Worm (Caenorhabditis elegans): ENCODE results near the gene Y26G10.6.

Gene Y26G10.6

DNA sequence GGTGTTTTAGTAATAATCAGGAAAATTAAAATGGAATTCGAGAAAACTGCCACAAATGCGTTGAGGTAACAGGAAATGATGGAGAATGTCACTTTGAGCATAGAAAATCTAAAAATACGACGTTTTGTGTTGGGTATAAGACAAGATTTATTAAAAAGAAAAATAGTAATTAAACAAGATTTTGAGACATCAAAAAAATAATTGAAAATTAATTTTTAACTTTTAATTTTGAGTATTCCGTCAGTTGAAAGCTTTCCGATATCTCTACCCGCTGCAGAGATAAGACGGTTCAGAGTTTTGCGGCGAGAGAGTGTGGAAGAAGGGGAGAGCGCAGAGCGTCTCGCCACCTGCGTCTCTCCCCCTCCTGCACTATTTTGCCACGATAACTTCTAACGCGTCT is 26.4 kb upstream of the Y26G10.6 start, which contains the start of gene str-93:
TSS of gene str-93 (minus strand) at position 101 of the 400 bp plus-strand sequence.
- TF ChIP-seq sem-4 (tag; optimal IDR thresholded peaks at IDR 0.05) = no peak
- no peak for TF ChIP-seq aly-2 (tag; optimal IDR thresholded peaks at IDR 0.05)

- TF ChIP-seq ceh-82 (tag; optimal IDR thresholded peaks at IDR 0.05) (no peak), C34F6.9 (tag; optimal IDR thresholded peaks at IDR 0.05) (no peak), egl-27 (tag; optimal IDR thresholded peaks at IDR 0.05) (no peak), nhr-12 (tag; optimal IDR thresholded peaks at IDR 0.05) (no peak), crh-2 (tag; optimal IDR thresholded peaks at IDR 0.05) (no peak), ztf-11 (tag; optimal IDR thresholded peaks at IDR 0.05) (no peak), blmp-1 (tag; optimal IDR thresholded peaks at IDR 0.05; ENCODE audit: insufficient read depth) (no peak), peb-1 (tag; optimal IDR thresholded peaks at IDR 0.05) (no peak), F13H6.1 (tag; optimal IDR thresholded peaks at IDR 0.05) (no peak), ama-1 (optimal IDR thresholded peaks at IDR 0.05) (no peak), R02D3.7 (tag; optimal IDR thresholded peaks at IDR 0.05) (no peak), lsy-2 (tag; optimal IDR thresholded peaks at IDR 0.05) (no peak), nhr-77 (tag; optimal IDR thresholded peaks at IDR 0.05) (no peak), nhr-10 (tag; optimal IDR thresholded peaks at IDR 0.05) (no peak), nhr-23 (tag; optimal IDR thresholded peaks at IDR 0.05) (no peak), nhr-25 (tag; optimal IDR thresholded peaks at IDR 0.05) (no peak), mdl-1 (tag; optimal IDR thresholded peaks at IDR 0.05) (no peak)
These were observed 23.2 kb upstream of the Y26G10.6 start, which contains the start of gene str-92 for ce11 chrV:17676553-17676952. Gene str-92, minus strand, starts transcription at chrV:17676653.

DNA sequence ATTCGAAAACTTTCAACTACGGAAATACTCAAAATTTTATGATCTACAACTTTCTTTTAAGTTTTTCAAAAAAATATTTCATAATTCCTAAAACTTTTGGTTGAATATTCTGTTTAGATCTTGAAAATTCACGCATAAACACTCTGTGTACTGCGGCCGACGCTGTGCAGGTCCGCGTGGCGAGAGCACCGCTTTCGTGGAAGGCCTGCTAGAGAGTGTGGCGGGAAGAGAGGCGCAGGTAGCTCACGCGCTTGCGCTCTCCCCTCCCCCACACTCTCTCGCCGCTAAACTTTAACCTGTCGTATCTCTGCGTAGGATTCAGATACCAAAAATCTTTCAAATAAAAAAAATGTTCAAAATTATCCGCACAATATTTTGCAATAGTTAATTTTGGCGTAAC is 16.5 kb upstream of the Y26G10.6 start:
- no peak for TF ChIP-seq nhr-129 (tag; optimal IDR thresholded peaks at IDR 0.05)
- TF ChIP-seq mdl-1 (tag; optimal IDR thresholded peaks at IDR 0.05) = no peak
- no peak for TF ChIP-seq aly-2 (tag; optimal IDR thresholded peaks at IDR 0.05)
- TF ChIP-seq snpc-4 (tag; optimal IDR thresholded peaks at IDR 0.05) = no peak
- no peak for TF ChIP-seq unc-55 (GFP tag; optimal IDR thresholded peaks at IDR 0.05)
- TF ChIP-seq F13H6.1 (tag; optimal IDR thresholded peaks at IDR 0.05) = no peak
- TF ChIP-seq sem-4 (tag; optimal IDR thresholded peaks at IDR 0.05) = no peak
- no peak for TF ChIP-seq lin-39 (tag; optimal IDR thresholded peaks at IDR 0.05)
- no peak for TF ChIP-seq ztf-4 (tag; optimal IDR thresholded peaks at IDR 0.05)
- no peak for TF ChIP-seq ZK546.5 (tag; optimal IDR thresholded peaks at IDR 0.05)
- no peak for TF ChIP-seq lsy-2 (tag; optimal IDR thresholded peaks at IDR 0.05)
- TF ChIP-seq lin-13 (GFP tag; optimal IDR thresholded peaks at IDR 0.05) = no peak
- no peak for TF ChIP-seq nhr-12 (tag; optimal IDR thresholded peaks at IDR 0.05)

ce11 chrV:17683763-17684162 is 16.0 kb upstream of the Y26G10.6 start, which contains the start of gene F59A1.15:
Gene F59A1.15, minus strand, starts transcription at chrV:17683863.
- TF ChIP-seq snpc-4 (tag; optimal IDR thresholded peaks at IDR 0.05) = no peak
- TF ChIP-seq mbf-1 (tag; optimal IDR thresholded peaks at IDR 0.05) = no peak

DNA sequence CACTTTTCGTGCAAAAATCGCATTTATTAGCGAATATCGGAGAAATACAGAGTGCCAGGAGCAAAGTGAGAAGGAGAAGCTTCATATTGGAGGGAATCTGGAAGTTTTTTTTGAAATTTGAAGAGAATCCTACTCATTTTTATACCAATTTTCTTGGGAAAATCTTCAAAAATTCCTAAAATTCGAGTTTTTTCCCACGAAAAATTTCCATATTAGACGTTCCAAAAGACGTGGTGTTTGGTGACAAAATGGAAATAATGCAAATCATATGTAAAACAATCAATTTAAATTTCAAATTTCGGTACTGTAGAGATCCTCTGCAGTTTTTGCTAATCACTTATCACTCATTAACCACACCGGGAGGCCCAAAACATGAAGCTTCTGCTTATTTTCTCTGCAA is 14.9 kb upstream of the Y26G10.6 start, which contains the start of the genes F59A1.16 and F59A1.6:
TSS of gene F59A1.16 (minus strand) at position 101 of the 400 bp plus-strand sequence.
TSS of gene F59A1.6 (plus strand) at position 285 of the 400 bp plus-strand sequence.
- TF ChIP-seq ztf-1 (GFP tag; conservative IDR thresholded peaks at IDR 0.05) = no peak
- TF ChIP-seq ztf-4 (tag; optimal IDR thresholded peaks at IDR 0.05) = no peak
- no peak for TF ChIP-seq lsy-2 (tag; optimal IDR thresholded peaks at IDR 0.05)
- TF ChIP-seq mbf-1 (tag; optimal IDR thresholded peaks at IDR 0.05) = no peak

ce11 chrV:17686852-17687251 is 12.9 kb upstream of the Y26G10.6 start, which contains the start of gene F59A1.18:
Gene F59A1.18, minus strand, starts transcription at chrV:17686952.
- TF ChIP-seq nhr-129 (tag; optimal IDR thresholded peaks at IDR 0.05) = no peak
- no peak for TF ChIP-seq ceh-16 (tag; optimal IDR thresholded peaks at IDR 0.05)
- TF ChIP-seq C34F6.9 (tag; optimal IDR thresholded peaks at IDR 0.05) = no peak
- TF ChIP-seq ztf-11 (tag; optimal IDR thresholded peaks at IDR 0.05) = no peak
- no peak for TF ChIP-seq nhr-12 (tag; optimal IDR thresholded peaks at IDR 0.05)
- TF ChIP-seq mdl-1 (tag; optimal IDR thresholded peaks at IDR 0.05) = no peak
- TF ChIP-seq elt-1 (tag; optimal IDR thresholded peaks at IDR 0.05) = no peak
- TF ChIP-seq nhr-6 (tag; optimal IDR thresholded peaks at IDR 0.05) = no peak
- no peak for TF ChIP-seq gmeb-1 (tag; optimal IDR thresholded peaks at IDR 0.05)
- TF ChIP-seq ztf-1 (GFP tag; conservative IDR thresholded peaks at IDR 0.05) = no peak
